Fruit fly (Drosophila melanogaster): ENCODE measurements around the gene CG7560.

The CG7560 gene

DNA sequence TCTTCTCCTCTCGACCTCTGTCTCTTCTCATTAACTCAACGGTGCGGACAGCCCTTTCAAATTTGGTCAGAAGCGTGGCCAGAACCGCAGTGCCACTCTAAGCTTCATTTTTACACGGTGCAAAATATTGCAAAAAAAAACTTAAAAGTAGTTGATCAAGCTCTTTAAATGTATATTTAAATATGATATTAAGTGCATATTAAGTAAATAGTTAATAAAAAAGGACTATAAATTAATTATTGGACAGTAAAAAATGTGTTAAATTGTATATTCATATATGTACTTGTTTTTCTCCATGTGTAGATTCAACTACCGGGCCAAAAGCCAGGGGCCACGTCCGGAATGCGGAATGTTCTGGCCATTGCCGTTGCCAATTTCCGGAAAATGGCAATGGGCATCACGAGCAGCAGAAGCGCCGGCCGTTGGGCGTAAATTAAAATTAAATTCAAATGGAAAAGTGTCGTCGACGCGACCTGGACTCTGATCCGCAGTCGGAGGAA is 27.8 kb upstream of the CG7560 start, which contains the start of gene CG44362:
Gene CG44362 (plus strand): TSS at position 450 of the 500 bp plus-strand sequence.
- TF ChIP-seq noc (tag; optimal IDR thresholded peaks at IDR 0.05) = no peak

DNA sequence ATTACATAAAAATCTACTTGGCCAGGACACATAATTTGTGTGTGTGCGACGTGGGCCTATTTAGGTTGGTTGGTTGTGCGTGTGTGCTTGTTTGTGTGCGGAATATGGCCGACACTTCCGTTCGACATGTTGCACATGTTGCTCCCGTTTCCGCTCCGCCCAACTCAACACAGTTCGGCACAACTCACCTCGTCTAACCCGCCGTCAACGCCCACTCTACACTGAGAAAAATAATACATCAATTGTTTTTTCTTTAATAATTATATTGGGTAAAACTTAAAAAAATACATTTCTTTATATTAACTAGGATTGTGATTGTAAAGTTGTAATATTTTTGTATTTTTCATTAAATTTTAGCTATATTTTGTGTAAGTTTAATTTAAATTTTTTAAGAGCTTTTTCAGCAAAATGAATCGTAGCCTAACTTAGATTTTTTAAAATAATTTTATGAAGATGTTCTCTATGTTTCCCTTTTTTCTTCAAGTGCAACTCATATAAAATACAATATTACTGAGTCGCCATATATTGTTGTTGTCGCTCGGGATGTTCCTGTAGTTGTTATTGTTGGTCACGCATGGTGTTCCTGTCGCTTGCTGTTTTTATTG is 26.4 kb upstream of the CG7560 start:
- TF ChIP-seq noc (tag; optimal IDR thresholded peaks at IDR 0.05) = no peak

dm6 chr3L:11399437-11399836 is 25.5 kb upstream of the CG7560 start:
- TF ChIP-seq noc (tag; optimal IDR thresholded peaks at IDR 0.05) = no peak

- TF ChIP-seq noc (tag; optimal IDR thresholded peaks at IDR 0.05) = no peak
Observed at dm6 chr3L:11400262-11400661, 24.7 kb upstream of the CG7560 start.

dm6 chr3L:11400673-11401186 is 24.2 kb upstream of the CG7560 start:
- no peak for TF ChIP-seq noc (tag; optimal IDR thresholded peaks at IDR 0.05)

DNA sequence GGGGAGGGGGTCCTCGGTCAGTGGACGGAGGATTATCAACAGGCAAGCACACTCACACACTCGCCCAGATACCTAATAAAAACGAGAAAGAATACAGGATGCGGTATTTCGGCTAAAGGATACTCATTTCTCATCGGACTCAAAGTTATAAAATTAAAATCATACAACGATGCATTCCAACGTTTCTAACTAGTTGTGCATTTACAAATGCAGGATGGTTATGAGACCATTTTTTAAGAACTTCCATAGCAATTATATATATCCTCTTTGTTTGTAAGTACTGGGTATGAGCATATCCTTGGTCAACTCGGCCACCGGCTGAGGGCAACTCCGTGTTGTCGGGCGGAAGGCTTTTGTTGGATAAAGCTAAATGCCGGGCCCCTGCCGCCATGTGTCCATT is 22.7 kb upstream of the CG7560 start:
- TF ChIP-seq noc (tag; optimal IDR thresholded peaks at IDR 0.05) = no peak

- TF ChIP-seq noc (tag; optimal IDR thresholded peaks at IDR 0.05) = no peak
Observed at dm6 chr3L:11403542-11403941, 21.4 kb upstream of the CG7560 start.

DNA sequence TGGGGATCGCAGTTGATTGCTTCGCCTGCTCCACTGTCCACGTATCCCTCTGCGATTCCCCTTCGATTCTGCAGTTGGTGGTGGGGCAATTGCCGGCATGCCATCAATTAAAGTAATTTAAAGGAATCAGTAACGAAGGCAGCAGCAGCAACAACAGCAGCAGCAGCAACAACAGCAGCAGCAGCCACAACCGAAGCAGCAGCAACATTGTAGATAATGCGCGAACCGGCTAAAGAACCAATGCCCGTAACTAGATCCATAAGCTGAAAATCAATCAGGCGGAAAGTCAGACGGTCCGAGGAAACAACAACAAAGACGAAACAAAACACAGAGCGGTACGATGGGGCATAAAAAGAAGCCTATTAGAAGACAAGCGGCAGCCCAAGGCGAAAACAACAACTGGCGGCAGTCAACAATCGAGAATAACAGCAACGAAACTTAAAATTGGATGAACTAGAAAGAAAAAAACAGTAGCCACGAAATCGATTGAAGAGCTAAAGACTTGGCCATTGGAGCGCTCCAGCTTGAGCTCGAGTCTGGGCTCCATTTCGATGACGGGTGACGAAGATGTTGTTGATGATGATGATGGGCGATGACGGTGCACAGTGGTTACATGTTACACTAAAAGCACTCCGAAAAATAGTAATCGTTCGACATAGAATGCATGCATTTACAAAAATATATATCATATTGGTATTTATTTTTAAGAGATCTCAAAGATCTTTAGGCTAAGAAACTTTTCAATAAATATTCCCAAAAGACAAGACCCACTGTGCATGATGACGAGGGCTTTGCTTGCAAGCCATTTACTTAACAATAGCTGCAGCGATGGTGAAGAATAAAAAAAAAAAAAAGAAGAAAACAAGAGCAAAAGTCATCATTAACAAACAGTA is 19.4 kb upstream of the CG7560 start:
- peak; percentile 78 for TF ChIP-seq noc (tag; optimal IDR thresholded peaks at IDR 0.05)

DNA sequence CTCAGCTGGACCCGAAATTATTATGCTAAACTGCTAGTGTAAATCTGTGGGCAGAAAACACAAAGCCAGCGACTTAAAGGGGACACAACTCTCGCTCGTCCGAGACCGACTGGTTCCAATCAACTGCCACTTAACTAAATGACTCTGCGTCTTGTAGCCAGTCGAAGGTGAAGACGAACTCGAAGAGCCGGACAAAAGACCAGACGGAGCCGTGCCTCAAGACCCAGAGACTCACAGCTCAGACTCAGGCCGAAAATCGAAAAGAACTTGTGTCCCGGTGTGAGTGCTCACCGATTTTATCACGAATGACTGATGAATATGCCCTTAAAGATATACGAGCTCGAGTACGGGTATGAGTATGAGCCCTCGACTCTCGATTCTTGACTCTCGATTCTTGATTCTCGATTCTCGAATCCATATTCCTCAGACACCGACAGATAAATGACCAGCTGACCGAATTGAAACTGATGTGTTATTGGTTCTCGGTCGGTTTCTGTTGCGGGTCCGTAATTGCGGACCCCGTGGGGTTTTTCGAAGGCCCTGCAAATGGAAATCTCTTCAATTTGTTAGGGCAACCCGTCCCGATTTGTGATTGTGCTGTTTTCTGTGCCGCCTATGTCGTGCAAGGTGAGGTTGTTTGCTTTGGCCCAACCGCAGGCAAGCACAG is 18.3 kb upstream of the CG7560 start:
- TF ChIP-seq noc (tag; optimal IDR thresholded peaks at IDR 0.05) = no peak

dm6 chr3L:11407202-11407829 is 17.6 kb upstream of the CG7560 start:
- no peak for TF ChIP-seq noc (tag; optimal IDR thresholded peaks at IDR 0.05)

- no peak for TF ChIP-seq noc (tag; optimal IDR thresholded peaks at IDR 0.05)
Observed at dm6 chr3L:11408282-11409047, 16.5 kb upstream of the CG7560 start.

- TF ChIP-seq noc (tag; optimal IDR thresholded peaks at IDR 0.05) = no peak
Observed at dm6 chr3L:11410505-11410904, 14.5 kb upstream of the CG7560 start.

dm6 chr3L:11413697-11414096 is 11.3 kb upstream of the CG7560 start:
- no peak for TF ChIP-seq noc (tag; optimal IDR thresholded peaks at IDR 0.05)

dm6 chr3L:11414453-11414852 is 10.5 kb upstream of the CG7560 start:
- no peak for TF ChIP-seq noc (tag; optimal IDR thresholded peaks at IDR 0.05)

DNA sequence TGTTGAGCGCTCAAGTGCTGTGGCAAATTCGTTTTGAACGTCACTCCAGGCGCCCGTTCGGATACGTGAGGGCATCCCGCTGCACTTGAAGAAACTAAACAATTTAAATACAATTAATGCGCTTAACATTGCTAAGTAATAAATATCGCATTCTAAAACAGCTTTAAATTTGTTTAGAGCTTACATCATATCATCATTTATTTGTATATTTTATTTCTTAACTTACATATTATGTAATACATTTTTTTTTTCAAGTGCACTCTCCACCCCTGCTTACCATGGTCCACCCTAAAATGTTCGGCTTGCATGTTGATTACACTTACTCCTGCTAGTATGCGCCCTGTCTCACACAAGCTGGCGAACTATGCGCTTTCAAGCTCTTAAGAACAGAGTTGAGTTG is 9.6 kb upstream of the CG7560 start:
- no peak for TF ChIP-seq noc (tag; optimal IDR thresholded peaks at IDR 0.05)
